Fruit fly (Drosophila melanogaster): ENCODE results near the gene CkIIalpha-i3.

DNA sequence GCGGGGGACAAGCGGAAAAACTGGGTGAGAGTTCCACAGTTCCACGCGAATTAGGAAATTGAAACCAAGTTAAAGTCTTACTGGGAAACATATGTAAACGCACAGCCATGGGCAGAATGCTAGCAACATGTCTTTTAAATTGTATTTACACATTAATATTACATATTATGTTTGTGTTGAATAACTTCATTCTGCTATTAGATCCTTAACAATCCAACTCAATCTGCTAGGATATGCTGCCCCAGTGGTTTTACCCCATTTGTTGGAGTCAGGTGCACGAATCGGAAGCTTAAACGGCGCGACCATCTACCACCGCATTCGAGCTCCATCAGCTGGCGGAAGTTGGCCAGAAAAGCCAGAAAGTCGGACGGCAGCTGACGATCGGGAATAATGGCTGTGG, 46.0 kb upstream of the CkIIalpha-i3 start:
- TF ChIP-seq Hr4 (GFP tag; optimal IDR thresholded peaks at IDR 0.05) (peak; percentile 81), Blimp-1 (GFP tag; optimal IDR thresholded peaks at IDR 0.05) (no peak), dsx (GFP tag; optimal IDR thresholded peaks at IDR 0.05; ENCODE audit: poor library complexity, severe bottlenecking) (no peak), salr (GFP tag; optimal IDR thresholded peaks at IDR 0.05) (no peak), topi (GFP tag; optimal IDR thresholded peaks at IDR 0.05) (no peak), CG4318 (GFP tag; optimal IDR thresholded peaks at IDR 0.05) (peak; percentile 71), CG15336 (GFP tag; IDR thresholded peaks at IDR 0.05) (peak; percentile 87), CG8119 (GFP tag; IDR thresholded peaks at IDR 0.05) (peak; percentile 85), CG3032 (tag; optimal IDR thresholded peaks at IDR 0.05) (no peak), net (GFP tag; optimal IDR thresholded peaks at IDR 0.05) (peak; percentile 10), Lpt (GFP tag; optimal IDR thresholded peaks at IDR 0.05) (peak; percentile 37)

Data from whole organism, prepupa.